Worm (Caenorhabditis elegans): ENCODE measurements around the gene idpp-4.

DNA sequence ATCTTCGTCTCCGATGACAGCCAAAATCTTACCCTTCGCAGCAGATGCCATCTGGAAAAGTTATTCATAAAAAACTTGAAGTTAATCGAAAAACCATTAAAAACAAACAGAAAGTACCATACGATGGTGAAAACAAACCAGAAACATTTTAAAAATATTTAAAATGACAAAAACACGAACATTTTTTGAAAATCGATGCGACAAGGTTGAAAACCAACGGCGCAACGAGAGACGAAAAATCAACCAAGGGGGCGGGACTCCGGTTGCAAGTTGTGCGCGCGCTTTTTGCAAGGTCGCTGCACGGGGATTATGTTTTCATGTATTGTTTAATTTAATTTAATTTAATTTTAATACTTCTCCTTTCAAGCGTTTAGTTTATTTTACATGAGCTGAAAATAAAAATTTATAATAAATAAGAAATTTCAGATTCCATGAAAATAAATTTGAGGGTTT, 17.6 kb upstream of the idpp-4 start, which contains the start of gene vha-9:
- no peak for TF ChIP-seq F13H6.1 (tag; optimal IDR thresholded peaks at IDR 0.05)
- TF ChIP-seq pqm-1 (tag; optimal IDR thresholded peaks at IDR 0.05): no peak
- no peak for TF ChIP-seq fkh-6 (tag; optimal IDR thresholded peaks at IDR 0.05)
- peak; percentile 2 for TF ChIP-seq unc-86 (tag; optimal IDR thresholded peaks at IDR 0.05)
- no peak for TF ChIP-seq hlh-15 (tag; optimal IDR thresholded peaks at IDR 0.05)
- no peak for TF ChIP-seq tbx-2 (tag; optimal IDR thresholded peaks at IDR 0.05)
- no peak for TF ChIP-seq nhr-11 (tag; optimal IDR thresholded peaks at IDR 0.05)
- TF ChIP-seq hlh-30 (tag; optimal IDR thresholded peaks at IDR 0.05; ENCODE audit: insufficient read depth): no peak

All from whole organism, late embryonic.